Fruit fly (Drosophila melanogaster) whole organism, prepupa: ENCODE measurements around the gene CG6481.

ENCODE experiments used
- CG15336 ChIP-seq: fragments of 200-800 bp; sonication (Bioruptor generic); IDR thresholded peaks from 2 replicates; pipeline ENCODE4 v1.3.6; 2022; ENCODE audit warnings: missing biosample characterization, missing genetic modification characterization
- CG34406 ChIP-seq: fragments of 200-800 bp; sonication (Bioruptor generic); optimal IDR thresholded peaks from 3 replicates; lab custom pipeline; 2016; ENCODE audit warnings: missing biosample characterization, missing genetic modification characterization
- CG6808 ChIP-seq: fragments of 200-800 bp; sonication (Bioruptor generic); optimal IDR thresholded peaks from 3 replicates; lab custom pipeline; 2017; ENCODE audit warnings: missing biosample characterization, missing genetic modification characterization, mild to moderate bottlenecking, moderate library complexity, missing genetic modification reagents
- CG6854 ChIP-seq: fragments of 200-800 bp; sonication (Bioruptor generic); optimal IDR thresholded peaks from 2 replicates; lab custom pipeline; 2017; ENCODE audit warnings: missing biosample characterization, mild to moderate bottlenecking, missing genetic modification characterization
- Eip78C ChIP-seq: fragments of 200-800 bp; sonication (Bioruptor generic); peaks from one replicate; lab custom pipeline; 2016; ENCODE audit warnings: missing biosample characterization, missing genetic modification characterization
- Lpt ChIP-seq: fragments of 200-800 bp; sonication (Bioruptor generic); optimal IDR thresholded peaks from 3 replicates; lab custom pipeline; 2016; ENCODE audit warnings: missing biosample characterization, missing genetic modification characterization
- Sox102F ChIP-seq: fragments of 200-800 bp; sonication (Bioruptor generic); optimal IDR thresholded peaks from 2 replicates; lab custom pipeline; 2016; ENCODE audit warnings: missing biosample characterization, mild to moderate bottlenecking, missing genetic modification characterization
- vri ChIP-seq: fragments of 200-800 bp; sonication (Bioruptor generic); optimal IDR thresholded peaks from 3 replicates; lab custom pipeline; 2016; ENCODE audit warnings: missing biosample characterization, mild to moderate bottlenecking, missing genetic modification characterization

DNA sequence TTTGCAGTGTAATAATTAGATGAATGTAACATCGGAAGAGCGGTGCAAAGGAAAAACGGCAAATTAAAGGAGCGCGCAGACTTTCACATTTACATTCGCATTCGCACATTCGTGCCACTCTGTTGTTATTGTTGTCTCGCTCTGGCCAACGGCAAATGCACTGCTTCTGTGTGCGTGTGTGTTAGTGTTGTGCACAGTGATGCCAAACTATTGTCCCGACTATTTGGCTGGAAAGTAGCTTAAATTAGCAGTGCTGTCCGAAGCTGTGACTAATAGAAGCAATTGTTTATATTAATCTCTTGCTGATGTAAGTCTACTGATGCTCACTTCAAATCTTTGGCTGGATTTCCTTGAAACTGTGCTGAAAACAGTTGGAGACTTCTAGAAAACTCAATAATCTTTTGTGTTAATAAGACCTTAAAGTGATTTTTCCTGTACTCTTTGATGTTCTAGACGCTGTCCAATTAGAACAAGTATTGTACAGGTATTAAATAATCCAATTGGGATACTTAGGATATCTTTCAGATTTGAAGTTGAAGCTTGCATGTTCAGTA, 6.2 kb downstream of the CG6481 start:
- no peak for TF ChIP-seq Lpt (GFP tag; lab: Kevin White, UChicago)
- TF ChIP-seq Sox102F (GFP tag; lab: Kevin White, UChicago): peak; percentile 15
- TF ChIP-seq CG6808: peak; percentile 48
- TF ChIP-seq vri (GFP tag; lab: Kevin White, UChicago): no peak
- no peak for TF ChIP-seq CG6854 (GFP tag; lab: Kevin White, UChicago)
- TF ChIP-seq Eip78C (GFP tag; lab: Kevin White, UChicago): peak; percentile 39
- no peak for TF ChIP-seq CG34406 (GFP tag; lab: Kevin White, UChicago)
- TF ChIP-seq CG15336: no peak
